Worm (Caenorhabditis elegans) whole organism, late embryonic: ENCODE data around the gene tre-5.

Experiments
- F13H6.1 ChIP-seq: sonication (generic microtip); optimal IDR thresholded peaks from 2 replicates; lab custom pipeline; 2016; ENCODE audit warnings: missing genetic modification characterization, missing compliant biosample characterization
- ceh-48 ChIP-seq: sonication (generic microtip); optimal IDR thresholded peaks from 2 replicates; lab custom pipeline; 2016; ENCODE audit warnings: missing genetic modification characterization, inconsistent platforms, missing compliant biosample characterization
- dve-1 ChIP-seq: sonication (generic microtip); optimal IDR thresholded peaks from 2 replicates; lab custom pipeline; 2017; ENCODE audit warnings: antibody characterized with exemption, mild to moderate bottlenecking, missing genetic modification characterization, missing compliant biosample characterization
- fkh-6 ChIP-seq: sonication (generic microtip); optimal IDR thresholded peaks from 2 replicates; lab custom pipeline; 2016; ENCODE audit warnings: missing genetic modification characterization, missing compliant biosample characterization
- hlh-13 ChIP-seq: fragments of 200-800 bp; sonication (Bioruptor generic); optimal IDR thresholded peaks from 2 replicates; lab custom pipeline; 2018; ENCODE audit warnings: mild to moderate bottlenecking, missing genetic modification characterization, missing compliant biosample characterization
- nfya-1 ChIP-seq: sonication (generic microtip); optimal IDR thresholded peaks from 2 replicates; lab custom pipeline; 2017; ENCODE audit warnings: missing genetic modification characterization, mild to moderate bottlenecking, missing compliant biosample characterization, antibody characterized with exemption, moderate library complexity
- pros-1 ChIP-seq: fragments of 150-350 bp; optimal IDR thresholded peaks from 2 replicates; lab custom pipeline; 2014; ENCODE audit warnings: missing biosample characterization, missing genetic modification reagents, missing genetic modification characterization
- ref-2 ChIP-seq: sonication (generic microtip); optimal IDR thresholded peaks from 2 replicates; lab custom pipeline; 2016; ENCODE audit warnings: missing genetic modification characterization, missing compliant biosample characterization
- rnt-1 ChIP-seq: sonication (generic microtip); optimal IDR thresholded peaks from 2 replicates; lab custom pipeline; 2016; ENCODE audit warnings: missing genetic modification characterization, missing compliant biosample characterization
- sdc-2 ChIP-seq: sonication (generic microtip); optimal IDR thresholded peaks from 2 replicates; lab custom pipeline; 2016; ENCODE audit warnings: missing genotype, missing genetic modification characterization, missing compliant biosample characterization
- sox-2 ChIP-seq: fragments of 200-800 bp; sonication (Bioruptor generic); IDR thresholded peaks from 2 replicates; pipeline ENCODE4 v1.3.6; 2022; ENCODE audit warnings: missing genetic modification reagents, missing genetic modification characterization, missing compliant biosample characterization
- ttx-3 ChIP-seq: sonication (generic microtip); optimal IDR thresholded peaks from 2 replicates; lab custom pipeline; 2016; ENCODE audit warnings: missing genetic modification reagents, missing genetic modification characterization, missing compliant biosample characterization
- unc-3 ChIP-seq, 2 experiments: fragments of 200-800 bp in 1 of 2; sonication (Bioruptor generic) in 1 of 2; sonication (generic microtip) in 1 of 2; conservative IDR thresholded peaks in 1 of 2; optimal IDR thresholded peaks in 1 of 2; 2 replicates each; pipeline versions ENCODE4 v1.3.6 to Lab custom; 2016 to 2022; ENCODE audit warnings: missing compliant biosample characterization in 2 of 2, missing genetic modification characterization in 2 of 2, missing genetic modification reagents in 1 of 2

Gene tre-5

ce11 chrII:11783-12182 lies 43.3 kb downstream of the tre-5 start, which contains the start of gene best-4:
best-4 (minus strand) TSS chrII:11883.
- TF ChIP-seq pros-1 (tag; lab: Kevin White, UChicago) (no peak), sox-2 (no peak), dve-1 (tag; lab: Kevin White, UChicago) (no peak), nfya-1 (tag; lab: Kevin White, UChicago) (no peak), rnt-1 (no peak)

- no peak for TF ChIP-seq hlh-13 (GFP tag; lab: Kevin White, UChicago)
- no peak for TF ChIP-seq fkh-6
- TF ChIP-seq unc-3 (GFP tag; conservative IDR thresholded peaks at IDR 0.05; lab: Robert Waterston, UW), result no peak
- no peak for TF ChIP-seq unc-3 (tag; optimal IDR thresholded peaks at IDR 0.05; lab: Kevin White, UChicago)
- TF ChIP-seq F13H6.1 (tag; lab: Kevin White, UChicago), result no peak
- TF ChIP-seq dve-1 (tag; lab: Kevin White, UChicago), result no peak
- no peak for TF ChIP-seq pros-1 (tag; lab: Kevin White, UChicago)
Measured at ce11 chrII:8212-8611, 46.9 kb downstream of the tre-5 start.

- no peak for TF ChIP-seq ttx-3
- no peak for TF ChIP-seq ceh-48 (tag; lab: Kevin White, UChicago)
- no peak for TF ChIP-seq sox-2
Measured at ce11 chrII:6349-6748, 48.8 kb downstream of the tre-5 start, which contains the start of gene osta-1. osta-1 (plus strand) TSS chrII:6657.

ce11 chrII:4793-5192 lies 50.3 kb downstream of the tre-5 start:
- TF ChIP-seq ref-2 (tag; lab: Kevin White, UChicago), result no peak
- TF ChIP-seq sdc-2 (tag; lab: Kevin White, UChicago), result no peak
